Fruit fly (Drosophila melanogaster): ENCODE data around the gene gro.

The gro gene

dm6 chr3R:26023252-26023651 is 18.3 kb upstream of the gro start:
- TF ChIP-seq cic (GFP tag; optimal IDR thresholded peaks at IDR 0.05): no peak
- TF ChIP-seq pad (GFP tag; optimal IDR thresholded peaks at IDR 0.05): no peak
- no peak for TF ChIP-seq CG5204 (GFP tag; optimal IDR thresholded peaks at IDR 0.05)
- TF ChIP-seq tj (GFP tag; optimal IDR thresholded peaks at IDR 0.05): no peak
- TF ChIP-seq Clk (GFP tag; optimal IDR thresholded peaks at IDR 0.05): no peak
- no peak for TF ChIP-seq Mnt (GFP tag; optimal IDR thresholded peaks at IDR 0.05)
- TF ChIP-seq CG7045 (GFP tag; optimal IDR thresholded peaks at IDR 0.05): no peak
- no peak for TF ChIP-seq CG33017 (tag; optimal IDR thresholded peaks at IDR 0.05)
- TF ChIP-seq CG12768 (GFP tag; optimal IDR thresholded peaks at IDR 0.05): no peak
- TF ChIP-seq ovo (GFP tag; optimal IDR thresholded peaks at IDR 0.05): no peak
- TF ChIP-seq toe (GFP tag; optimal IDR thresholded peaks at IDR 0.05): no peak
- TF ChIP-seq kay (GFP tag; ENCODE audit: borderline replicate concordance): no peak
- no peak for TF ChIP-seq CG11617 (GFP tag; optimal IDR thresholded peaks at IDR 0.05)
- no peak for TF ChIP-seq Crg-1 (GFP tag; optimal IDR thresholded peaks at IDR 0.05)
- TF ChIP-seq Hr96 (GFP tag; optimal IDR thresholded peaks at IDR 0.05): no peak
- TF ChIP-seq CG14711 (tag; optimal IDR thresholded peaks at IDR 0.05): no peak
- no peak for TF ChIP-seq cnc (optimal IDR thresholded peaks at IDR 0.05)
- no peak for TF ChIP-seq CG7101 (tag; optimal IDR thresholded peaks at IDR 0.05)

- TF ChIP-seq CG5204 (GFP tag; optimal IDR thresholded peaks at IDR 0.05) (no peak), Mnt (GFP tag; optimal IDR thresholded peaks at IDR 0.05) (no peak), CG33017 (tag; optimal IDR thresholded peaks at IDR 0.05) (no peak), pad (GFP tag; optimal IDR thresholded peaks at IDR 0.05) (no peak), CG7045 (GFP tag; optimal IDR thresholded peaks at IDR 0.05) (no peak), Clk (GFP tag; optimal IDR thresholded peaks at IDR 0.05) (no peak), CG1620 (GFP tag; optimal IDR thresholded peaks at IDR 0.05) (no peak), Crg-1 (GFP tag; optimal IDR thresholded peaks at IDR 0.05) (no peak), CG14711 (tag; optimal IDR thresholded peaks at IDR 0.05) (no peak), tj (GFP tag; optimal IDR thresholded peaks at IDR 0.05) (no peak), CG11617 (GFP tag; optimal IDR thresholded peaks at IDR 0.05) (no peak), cnc (optimal IDR thresholded peaks at IDR 0.05) (no peak), cic (GFP tag; optimal IDR thresholded peaks at IDR 0.05) (no peak), CG7101 (tag; optimal IDR thresholded peaks at IDR 0.05) (no peak), bab1 (GFP tag; optimal IDR thresholded peaks at IDR 0.05) (no peak), kay (GFP tag; ENCODE audit: borderline replicate concordance) (no peak)
Measured at dm6 chr3R:26024596-26025213, 16.8 kb upstream of the gro start.

- no peak for TF ChIP-seq Hr96 (GFP tag; optimal IDR thresholded peaks at IDR 0.05)
- no peak for TF ChIP-seq CG14711 (tag; optimal IDR thresholded peaks at IDR 0.05)
- TF ChIP-seq CG7101 (tag; optimal IDR thresholded peaks at IDR 0.05): no peak
- TF ChIP-seq pad (GFP tag; optimal IDR thresholded peaks at IDR 0.05): no peak
- no peak for TF ChIP-seq cnc (optimal IDR thresholded peaks at IDR 0.05)
- TF ChIP-seq CG1620 (GFP tag; optimal IDR thresholded peaks at IDR 0.05): no peak
- TF ChIP-seq CG33017 (tag; optimal IDR thresholded peaks at IDR 0.05): no peak
- no peak for TF ChIP-seq bab1 (GFP tag; optimal IDR thresholded peaks at IDR 0.05)
- no peak for TF ChIP-seq Crg-1 (GFP tag; optimal IDR thresholded peaks at IDR 0.05)
- TF ChIP-seq CG7045 (GFP tag; optimal IDR thresholded peaks at IDR 0.05): no peak
- TF ChIP-seq toe (GFP tag; optimal IDR thresholded peaks at IDR 0.05): no peak
- no peak for TF ChIP-seq CG5204 (GFP tag; optimal IDR thresholded peaks at IDR 0.05)
- TF ChIP-seq tj (GFP tag; optimal IDR thresholded peaks at IDR 0.05): no peak
Measured at dm6 chr3R:26026631-26027274, 14.8 kb upstream of the gro start.

- TF ChIP-seq CG33017 (tag; optimal IDR thresholded peaks at IDR 0.05): no peak
- TF ChIP-seq CG7101 (tag; optimal IDR thresholded peaks at IDR 0.05): no peak
- TF ChIP-seq CG7045 (GFP tag; optimal IDR thresholded peaks at IDR 0.05): no peak
- TF ChIP-seq cic (GFP tag; optimal IDR thresholded peaks at IDR 0.05): no peak
- TF ChIP-seq Mnt (GFP tag; optimal IDR thresholded peaks at IDR 0.05): no peak
- no peak for TF ChIP-seq CG14711 (tag; optimal IDR thresholded peaks at IDR 0.05)
- TF ChIP-seq toe (GFP tag; optimal IDR thresholded peaks at IDR 0.05): no peak
- TF ChIP-seq tj (GFP tag; optimal IDR thresholded peaks at IDR 0.05): no peak
- TF ChIP-seq ovo (GFP tag; optimal IDR thresholded peaks at IDR 0.05): no peak
- no peak for TF ChIP-seq kay (GFP tag; ENCODE audit: borderline replicate concordance)
- no peak for TF ChIP-seq Hr96 (GFP tag; optimal IDR thresholded peaks at IDR 0.05)
- TF ChIP-seq CG1620 (GFP tag; optimal IDR thresholded peaks at IDR 0.05): no peak
- TF ChIP-seq Crg-1 (GFP tag; optimal IDR thresholded peaks at IDR 0.05): no peak
- no peak for TF ChIP-seq Clk (GFP tag; optimal IDR thresholded peaks at IDR 0.05)
- TF ChIP-seq CG12768 (GFP tag; optimal IDR thresholded peaks at IDR 0.05): no peak
- no peak for TF ChIP-seq bab1 (GFP tag; optimal IDR thresholded peaks at IDR 0.05)
Measured at dm6 chr3R:26027903-26028302, 13.6 kb upstream of the gro start.

dm6 chr3R:26030562-26030961 is 11.0 kb upstream of the gro start:
- no peak for TF ChIP-seq cnc (optimal IDR thresholded peaks at IDR 0.05)
- no peak for TF ChIP-seq CG11617 (GFP tag; optimal IDR thresholded peaks at IDR 0.05)
- TF ChIP-seq tj (GFP tag; optimal IDR thresholded peaks at IDR 0.05): no peak
- TF ChIP-seq CG14711 (tag; optimal IDR thresholded peaks at IDR 0.05): no peak
- no peak for TF ChIP-seq toe (GFP tag; optimal IDR thresholded peaks at IDR 0.05)
- TF ChIP-seq CG7101 (tag; optimal IDR thresholded peaks at IDR 0.05): no peak
- TF ChIP-seq CG7045 (GFP tag; optimal IDR thresholded peaks at IDR 0.05): no peak
- TF ChIP-seq Mnt (GFP tag; optimal IDR thresholded peaks at IDR 0.05): no peak
- TF ChIP-seq cic (GFP tag; optimal IDR thresholded peaks at IDR 0.05): no peak

All from whole organism, adult.